Worm (Caenorhabditis elegans): Measurements from ENCODE around the gene K10C2.7.

The K10C2.7 gene

DNA sequence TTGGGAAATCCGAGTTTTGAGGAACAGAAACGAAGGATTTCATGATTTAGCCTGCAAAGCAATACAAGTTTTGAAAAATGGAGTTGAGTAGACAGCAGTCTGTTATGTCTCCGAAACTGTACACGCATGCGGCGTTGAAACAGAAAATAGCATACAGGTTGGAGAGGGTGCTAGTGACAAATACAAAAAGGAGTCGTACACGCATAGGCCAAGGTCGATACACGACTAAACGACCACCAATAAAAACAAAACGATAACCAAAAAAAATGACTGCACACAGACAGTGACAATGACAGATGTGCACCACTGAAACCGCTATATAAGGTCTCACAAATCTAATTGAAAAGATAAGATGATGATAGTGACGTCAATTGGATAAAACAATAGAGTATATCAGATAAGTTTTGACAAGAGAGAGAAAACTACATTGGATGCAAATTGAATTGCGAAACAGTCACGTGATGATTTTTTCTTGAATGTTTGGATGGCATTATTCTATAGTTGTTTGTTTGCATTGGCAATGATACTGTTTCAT, 5.7 kb upstream of the K10C2.7 start, which contains the start of gene fah-1 (continued):
- peak in 3 of 6 experiments; percentile 71 to 92 (median 82) for TF ChIP-seq elt-3 (tag; optimal IDR thresholded peaks at IDR 0.05)
- peak; percentile 85 for TF ChIP-seq nhr-71 (tag; optimal IDR thresholded peaks at IDR 0.05)
- peak; percentile 84 for TF ChIP-seq nhr-90 (tag; optimal IDR thresholded peaks at IDR 0.05; ENCODE audit: poor library complexity)

- TF ChIP-seq mab-9 (GFP tag; IDR thresholded peaks at IDR 0.05) (no peak), hlh-17 (GFP tag; optimal IDR thresholded peaks at IDR 0.05; ENCODE audit: borderline replicate concordance) (no peak), F16B12.6 (tag; optimal IDR thresholded peaks at IDR 0.05) (no peak), ama-1 (optimal IDR thresholded peaks at IDR 0.05) (no peak)
These were observed 3.3 kb upstream of the K10C2.7 start, which contains the start of gene asp-14 for ce11 chrX:6446564-6446963. Gene asp-14 (minus strand): TSS chrX:6446664.

DNA sequence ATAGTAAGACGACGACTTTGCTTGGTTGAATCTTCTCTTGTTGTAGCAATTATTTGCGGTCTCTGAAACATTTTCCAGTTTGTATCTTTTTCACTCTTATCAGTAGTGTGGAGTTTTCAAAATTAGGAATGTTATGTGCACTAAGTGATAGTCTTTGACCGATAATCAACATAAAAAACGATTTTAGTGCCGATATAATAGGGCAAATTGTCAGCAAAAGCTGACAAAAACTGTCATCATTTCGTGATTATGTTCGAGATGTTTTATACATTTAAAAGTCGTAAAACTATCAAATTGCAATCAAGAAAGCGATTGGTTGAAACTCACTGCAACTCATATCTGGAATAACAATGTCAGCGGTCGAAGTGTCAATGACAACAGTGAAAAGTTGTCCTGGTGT, 2.0 kb upstream of the K10C2.7 start:
- TF ChIP-seq sox-4 (tag; optimal IDR thresholded peaks at IDR 0.05) (no peak), elt-2 (tag; optimal IDR thresholded peaks at IDR 0.05) (peak; percentile 63)

ce11 chrX:6440464-6440863, 2.8 kb downstream of the K10C2.7 start, which contains the start of gene K10C2.14:
Gene K10C2.14 (minus strand): TSS chrX:6440564.
- TF ChIP-seq sptf-1 (tag; optimal IDR thresholded peaks at IDR 0.05) = no peak
- no peak for TF ChIP-seq unc-130 (tag; optimal IDR thresholded peaks at IDR 0.05)
- TF ChIP-seq ceh-82 (tag; optimal IDR thresholded peaks at IDR 0.05) = no peak
- no peak for TF ChIP-seq lin-35 (GFP tag; optimal IDR thresholded peaks at IDR 0.05)
- no peak for TF ChIP-seq nhr-12 (tag; optimal IDR thresholded peaks at IDR 0.05)
- TF ChIP-seq nhr-77 (tag; optimal IDR thresholded peaks at IDR 0.05) = no peak
- TF ChIP-seq grh-1 (GFP tag; IDR thresholded peaks at IDR 0.05) = no peak

ce11 chrX:6437545-6437944, 5.7 kb downstream of the K10C2.7 start, which contains the start of gene K10C2.8:
Gene K10C2.8 (minus strand): TSS chrX:6437645.
- TF ChIP-seq dpl-1 (GFP tag; optimal IDR thresholded peaks at IDR 0.05) = no peak
- TF ChIP-seq hpl-2 (GFP tag; optimal IDR thresholded peaks at IDR 0.05) = no peak
- TF ChIP-seq efl-1 (optimal IDR thresholded peaks at IDR 0.05) = no peak
- TF ChIP-seq efl-1 (GFP tag; optimal IDR thresholded peaks at IDR 0.05 in 1 of 2) = no peak
- no peak for TF ChIP-seq unc-30 (tag; optimal IDR thresholded peaks at IDR 0.05)
- no peak for TF ChIP-seq nhr-19 (GFP tag; conservative IDR thresholded peaks at IDR 0.05)
- TF ChIP-seq tbx-2 (tag; optimal IDR thresholded peaks at IDR 0.05) = no peak
- TF ChIP-seq sox-4 (tag; optimal IDR thresholded peaks at IDR 0.05) = no peak
- TF ChIP-seq ceh-82 (tag; optimal IDR thresholded peaks at IDR 0.05) = no peak
- TF ChIP-seq ceh-90 (tag; optimal IDR thresholded peaks at IDR 0.05) = no peak
- no peak for TF ChIP-seq zip-4 (GFP tag; optimal IDR thresholded peaks at IDR 0.05)
- TF ChIP-seq fkh-8 (tag; optimal IDR thresholded peaks at IDR 0.05) = no peak
- TF ChIP-seq nhr-47 (tag; optimal IDR thresholded peaks at IDR 0.05) = no peak
- TF ChIP-seq unc-98 (GFP tag; IDR thresholded peaks at IDR 0.05) = no peak
- TF ChIP-seq C34B4.2 (tag; optimal IDR thresholded peaks at IDR 0.05) = no peak
- no peak for TF ChIP-seq tlp-1 (tag; optimal IDR thresholded peaks at IDR 0.05)
- TF ChIP-seq lin-39 (tag; optimal IDR thresholded peaks at IDR 0.05) = no peak
- TF ChIP-seq vab-15 (tag; optimal IDR thresholded peaks at IDR 0.05) = no peak
- TF ChIP-seq pag-3 (tag; optimal IDR thresholded peaks at IDR 0.05; ENCODE audit: borderline replicate concordance, insufficient read depth) = no peak
- TF ChIP-seq ceh-88 (GFP tag; IDR thresholded peaks at IDR 0.05) = no peak

Measured in whole organism, L1 larva.